Fruit fly (Drosophila melanogaster) whole organism, embryonic: ENCODE results near the gene Eig71Ek.

Experiments used
- Ada2b ChIP-seq: fragments of 200-800 bp; sonication (Bioruptor generic); IDR thresholded peaks from 2 replicates; pipeline ENCODE4 v1.3.6; 2022; ENCODE audit warnings: missing biosample characterization, missing genetic modification characterization
- Adf1 ChIP-seq: fragments of 200-800 bp; sonication (Bioruptor generic); IDR thresholded peaks from 2 replicates; pipeline ENCODE4 v1.3.6; 2022; ENCODE audit warnings: missing biosample characterization, missing genetic modification characterization
- B-H2 ChIP-seq: fragments of 200-800 bp; sonication (Bioruptor generic); optimal IDR thresholded peaks from 2 replicates; lab custom pipeline; 2018; ENCODE audit warnings: missing biosample characterization, mild to moderate bottlenecking, missing genetic modification characterization
- CG11695 ChIP-seq: fragments of 200-800 bp; sonication (Bioruptor generic); IDR thresholded peaks from 3 replicates; pipeline ENCODE4 v1.3.6; 2022; ENCODE audit warnings: missing biosample characterization, missing genetic modification characterization
- CG14441 ChIP-seq: fragments of 200-800 bp; sonication (Bioruptor generic); IDR thresholded peaks from 2 replicates; pipeline ENCODE4 v1.3.6; 2022; ENCODE audit warnings: missing biosample characterization, missing genetic modification characterization
- CG14860 ChIP-seq: fragments of 200-800 bp; sonication (Bioruptor generic); IDR thresholded peaks from 3 replicates; pipeline ENCODE4 v1.3.6; 2022; ENCODE audit warnings: missing biosample characterization, missing genetic modification characterization; ENCODE audit not compliant: partially characterized antibody
- CG17385 ChIP-seq: fragments of 200-800 bp; sonication (Bioruptor generic); optimal IDR thresholded peaks from 3 replicates; lab custom pipeline; 2018; ENCODE audit warnings: missing biosample characterization, mild to moderate bottlenecking, missing genetic modification characterization
- CG18011 ChIP-seq: fragments of 200-800 bp; sonication (Bioruptor generic); optimal IDR thresholded peaks from 2 replicates; lab custom pipeline; 2017; ENCODE audit warnings: missing biosample characterization, missing genetic modification characterization, mild to moderate bottlenecking, moderate library complexity, missing genotype
- CG2712 ChIP-seq: fragments of 200-800 bp; optimal IDR thresholded peaks from 3 replicates; lab custom pipeline; 2019; ENCODE audit warnings: missing biosample characterization, mild to moderate bottlenecking, missing genetic modification characterization, moderate library complexity
- CG2889 ChIP-seq: fragments of 200-800 bp; sonication (Bioruptor generic); IDR thresholded peaks from 3 replicates; pipeline ENCODE4 v1.3.6; 2022; ENCODE audit warnings: missing biosample characterization, missing genetic modification characterization
- CG30020 ChIP-seq: fragments of 200-800 bp; optimal IDR thresholded peaks from 2 replicates; lab custom pipeline; 2019; ENCODE audit warnings: missing biosample characterization, mild to moderate bottlenecking, missing genetic modification characterization, moderate library complexity
- CG33213 ChIP-seq: fragments of 200-800 bp; sonication (Bioruptor generic); optimal IDR thresholded peaks from 3 replicates; lab custom pipeline; 2016; ENCODE audit warnings: missing biosample characterization, missing genetic modification characterization
- CG3407 ChIP-seq: fragments of 200-800 bp; sonication (Bioruptor generic); optimal IDR thresholded peaks from 2 replicates; lab custom pipeline; 2018; ENCODE audit warnings: missing biosample characterization, mild to moderate bottlenecking, missing genetic modification characterization
- CG4360 ChIP-seq: fragments of 200-800 bp; sonication (Bioruptor generic); IDR thresholded peaks from 2 replicates; pipeline ENCODE4 v1.3.6; 2022; ENCODE audit warnings: missing biosample characterization, missing genetic modification characterization
- CG43689 ChIP-seq: fragments of 200-800 bp; sonication (Bioruptor generic); IDR thresholded peaks from 2 replicates; pipeline ENCODE4 v1.3.6; 2022; ENCODE audit warnings: missing biosample characterization, missing genetic modification characterization
- CG5180 ChIP-seq: fragments of 200-800 bp; sonication (Bioruptor generic); optimal IDR thresholded peaks from 3 replicates; lab custom pipeline; 2017; ENCODE audit warnings: missing biosample characterization, missing genetic modification characterization, mild to moderate bottlenecking, moderate library complexity, missing genetic modification reagents
- CG6175 ChIP-seq: fragments of 200-800 bp; sonication (Bioruptor generic); IDR thresholded peaks from 3 replicates; pipeline ENCODE4 v1.3.6; 2022; ENCODE audit warnings: missing biosample characterization, missing genetic modification characterization
- CG6689 ChIP-seq: fragments of 200-800 bp; sonication (Bioruptor generic); IDR thresholded peaks from 2 replicates; pipeline ENCODE4 v1.3.6; 2022; ENCODE audit warnings: missing biosample characterization, missing genetic modification characterization
- CG7372 ChIP-seq: fragments of 200-800 bp; sonication (Bioruptor generic); IDR thresholded peaks from 2 replicates; pipeline ENCODE4 v1.3.6; 2022; ENCODE audit warnings: missing biosample characterization, missing genetic modification characterization
- CG7963 ChIP-seq: fragments of 200-800 bp; sonication (Bioruptor generic); IDR thresholded peaks from 3 replicates; pipeline ENCODE4 v1.3.6; 2022; ENCODE audit warnings: missing biosample characterization, missing genetic modification characterization; ENCODE audit not compliant: partially characterized antibody
- CkIIα-i1 ChIP-seq: fragments of 200-800 bp; sonication (Bioruptor generic); IDR thresholded peaks from 2 replicates; pipeline ENCODE4 v1.3.6; 2022; ENCODE audit warnings: missing biosample characterization, missing genetic modification characterization
- D19B ChIP-seq: fragments of 200-800 bp; sonication (Bioruptor generic); optimal IDR thresholded peaks from 2 replicates; lab custom pipeline; 2017; ENCODE audit warnings: missing biosample characterization, mild to moderate bottlenecking, missing genetic modification characterization
- Dek ChIP-seq: fragments of 200-800 bp; sonication (Bioruptor generic); optimal IDR thresholded peaks from 3 replicates; lab custom pipeline; 2019; ENCODE audit warnings: missing biosample characterization, mild to moderate bottlenecking, missing genetic modification characterization, moderate library complexity
- Eip74EF ChIP-seq, 2 experiments: fragments of 200-800 bp in 1 of 2; fragments of >200 bp in 1 of 2; sonication (Bioruptor generic) in 1 of 2; optimal IDR thresholded peaks; 2 replicates each; lab custom pipeline; 2017 to 2019; ENCODE audit warnings: missing biosample characterization in 2 of 2, missing genetic modification characterization in 2 of 2, mild to moderate bottlenecking in 1 of 2, moderate library complexity in 1 of 2
- HLH4C ChIP-seq: fragments of 200-800 bp; sonication (Bioruptor generic); IDR thresholded peaks from 3 replicates; pipeline ENCODE4 v1.3.6; 2022; ENCODE audit warnings: missing biosample characterization, missing genetic modification characterization; ENCODE audit not compliant: partially characterized antibody
- Lpt ChIP-seq: fragments of >200 bp; optimal IDR thresholded peaks from 2 replicates; lab custom pipeline; 2018; ENCODE audit warnings: missing biosample characterization, missing genetic modification characterization
- Mad ChIP-seq: fragments of 200-800 bp; sonication (Bioruptor generic); optimal IDR thresholded peaks from 2 replicates; lab custom pipeline; 2016; ENCODE audit warnings: missing biosample characterization, missing genetic modification characterization
- Nf-YB ChIP-seq: fragments of 200-800 bp; sonication (Bioruptor generic); optimal IDR thresholded peaks from 3 replicates; lab custom pipeline; 2019; ENCODE audit warnings: missing biosample characterization, mild to moderate bottlenecking, missing genetic modification characterization, moderate library complexity
- Oli ChIP-seq: fragments of 200-800 bp; sonication (Bioruptor generic); optimal IDR thresholded peaks from 2 replicates; lab custom pipeline; 2018; ENCODE audit warnings: missing biosample characterization, mild to moderate bottlenecking, missing genetic modification characterization, moderate library complexity
- Rfx ChIP-seq: fragments of 200-800 bp; sonication (Bioruptor generic); IDR thresholded peaks from 2 replicates; pipeline ENCODE4 v1.3.6; 2022; ENCODE audit warnings: missing biosample characterization, missing genetic modification characterization
- Sry-δ ChIP-seq: fragments of 200-800 bp; sonication (Bioruptor generic); optimal IDR thresholded peaks from 2 replicates; lab custom pipeline; 2016; ENCODE audit warnings: missing biosample characterization, missing genetic modification characterization
- Xbp1 ChIP-seq: fragments of 200-800 bp; sonication (Bioruptor generic); optimal IDR thresholded peaks from 3 replicates; lab custom pipeline; 2016; ENCODE audit warnings: missing biosample characterization, mild to moderate bottlenecking, missing genetic modification characterization
- chm ChIP-seq: fragments of 200-800 bp; sonication (Bioruptor generic); IDR thresholded peaks from 2 replicates; pipeline ENCODE4 v1.3.6; 2022; ENCODE audit warnings: missing biosample characterization, missing genetic modification characterization
- croc ChIP-seq: fragments of 200-800 bp; sonication (Bioruptor generic); conservative IDR thresholded peaks from 3 replicates; pipeline ENCODE4 v1.3.6; 2022; ENCODE audit warnings: missing biosample characterization, missing genetic modification characterization
- crol ChIP-seq: fragments of 200-800 bp; sonication (Bioruptor generic); IDR thresholded peaks from 2 replicates; pipeline ENCODE4 v1.3.6; 2022; ENCODE audit warnings: missing biosample characterization, missing genetic modification characterization
- fd3F ChIP-seq: fragments of 200-800 bp; sonication (Bioruptor generic); optimal IDR thresholded peaks from 2 replicates; lab custom pipeline; 2018; ENCODE audit warnings: missing biosample characterization, mild to moderate bottlenecking, missing genetic modification characterization, moderate library complexity
- fd96Cb ChIP-seq: fragments of 200-800 bp; sonication (Bioruptor generic); optimal IDR thresholded peaks from 2 replicates; lab custom pipeline; 2018; ENCODE audit warnings: missing biosample characterization, mild to moderate bottlenecking, missing genetic modification characterization, moderate library complexity
- gfzf ChIP-seq: fragments of 200-800 bp; sonication (Bioruptor generic); optimal IDR thresholded peaks from 2 replicates; lab custom pipeline; 2016; ENCODE audit warnings: missing biosample characterization, mild to moderate bottlenecking, missing genetic modification characterization, moderate library complexity
- grau ChIP-seq: fragments of 200-800 bp; optimal IDR thresholded peaks from 3 replicates; lab custom pipeline; 2019; ENCODE audit warnings: missing biosample characterization, mild to moderate bottlenecking, missing genetic modification characterization, moderate library complexity
- gsb ChIP-seq: fragments of 200-800 bp; sonication (Bioruptor generic); IDR thresholded peaks from 2 replicates; pipeline ENCODE4 v1.3.6; 2022; ENCODE audit warnings: missing biosample characterization, missing genetic modification characterization
- insv ChIP-seq, 2 experiments: fragments of 200-800 bp; sonication (Bioruptor generic); optimal IDR thresholded peaks; 3 replicates each; lab custom pipeline; 2016 to 2018; ENCODE audit warnings: missing biosample characterization in 2 of 2, missing genetic modification characterization in 2 of 2
- inv ChIP-seq: fragments of 200-800 bp; sonication (Bioruptor generic); IDR thresholded peaks from 2 replicates; pipeline ENCODE4 v1.3.6; 2022; ENCODE audit warnings: missing biosample characterization, missing genetic modification characterization; ENCODE audit not compliant: partially characterized antibody
- jumu ChIP-seq: fragments of 200-800 bp; sonication (Bioruptor generic); optimal IDR thresholded peaks from 3 replicates; lab custom pipeline; 2016; ENCODE audit warnings: missing biosample characterization, missing genetic modification characterization
- lbe ChIP-seq: fragments of 200-800 bp; sonication (Bioruptor generic); optimal IDR thresholded peaks from 2 replicates; lab custom pipeline; 2016; ENCODE audit warnings: missing biosample characterization, mild to moderate bottlenecking, missing genetic modification characterization
- odd ChIP-seq: fragments of 200-800 bp; sonication (Bioruptor generic); optimal IDR thresholded peaks from 2 replicates; lab custom pipeline; 2017; ENCODE audit warnings: missing biosample characterization, mild to moderate bottlenecking, missing genetic modification characterization
- pb ChIP-seq: fragments of 200-800 bp; sonication (Bioruptor generic); optimal IDR thresholded peaks from 3 replicates; lab custom pipeline; 2016; ENCODE audit warnings: missing biosample characterization, missing genetic modification characterization
- repo ChIP-seq: fragments of 200-800 bp; sonication (Bioruptor generic); optimal IDR thresholded peaks from 2 replicates; lab custom pipeline; 2016; ENCODE audit warnings: missing biosample characterization, missing genetic modification characterization
- so ChIP-seq: fragments of 200-800 bp; sonication (Bioruptor generic); IDR thresholded peaks from 3 replicates; pipeline ENCODE4 v1.3.6; 2022; ENCODE audit warnings: missing biosample characterization, missing genetic modification characterization
- tup ChIP-seq: fragments of 200-800 bp; sonication (Bioruptor generic); optimal IDR thresholded peaks from 2 replicates; lab custom pipeline; 2016; ENCODE audit warnings: missing biosample characterization, mild to moderate bottlenecking, missing genetic modification characterization, moderate library complexity
- z ChIP-seq: fragments of 200-800 bp; sonication (Bioruptor generic); IDR thresholded peaks from 3 replicates; pipeline ENCODE4 v1.3.6; 2022; ENCODE audit warnings: missing biosample characterization, missing genetic modification characterization

The Eig71Ek gene

DNA sequence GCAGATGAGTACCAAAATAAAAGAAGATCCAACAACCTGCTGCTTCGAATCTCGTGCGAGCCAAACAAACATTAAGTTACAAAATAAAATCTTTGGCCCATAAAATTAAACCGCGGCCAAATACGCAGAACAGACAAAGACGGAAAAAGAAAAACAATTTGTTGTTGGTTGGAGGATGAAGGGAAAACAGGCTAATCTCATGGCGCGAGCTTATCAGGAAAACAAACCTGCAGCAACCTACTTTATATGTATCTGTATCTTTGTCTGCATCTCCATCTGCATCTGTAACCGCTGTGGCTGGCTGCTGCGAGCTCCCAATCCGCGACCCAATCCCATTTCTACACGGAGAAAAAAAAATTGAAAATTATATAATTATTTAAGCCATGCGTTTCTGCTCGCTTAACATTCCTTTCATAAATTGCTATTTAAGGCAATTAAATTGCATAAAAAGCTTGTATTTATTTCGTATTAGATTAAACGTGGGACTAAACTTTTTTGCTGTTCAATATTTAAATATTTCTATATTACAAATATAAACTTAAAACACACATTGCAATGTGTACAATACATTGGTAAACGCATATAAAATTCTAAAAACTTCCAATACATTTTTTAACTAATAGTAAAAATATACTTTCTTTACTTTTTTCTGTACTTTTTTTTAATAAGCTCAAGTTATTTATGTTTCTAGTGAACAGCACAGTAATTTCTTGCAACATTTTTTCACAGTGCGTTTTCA is 31.9 kb downstream of the Eig71Ek start (continued):
- no peak for TF ChIP-seq tup (GFP tag; lab: Kevin White, UChicago)
- peak; percentile 8 for TF ChIP-seq CG17385
- no peak for TF ChIP-seq D19B
- no peak for TF ChIP-seq CG6175 (GFP tag; lab: Robert Waterston, UW)
- TF ChIP-seq z: no peak
- TF ChIP-seq fd3F (GFP tag; lab: Kevin White, UChicago): no peak
- no peak for TF ChIP-seq chm (GFP tag; lab: Robert Waterston, UW)
- no peak for TF ChIP-seq CG5180
- TF ChIP-seq CG3407 (GFP tag; lab: Kevin White, UChicago): no peak
- no peak for TF ChIP-seq HLH4C (GFP tag; lab: Robert Waterston, UW)
- peak in 1 of 2 experiments; percentile 29 for TF ChIP-seq Eip74EF (GFP tag; optimal IDR thresholded peaks at IDR 0.05; lab: Kevin White, UChicago)
- no peak for TF ChIP-seq CG7372 (GFP tag; lab: Robert Waterston, UW)
- no peak for TF ChIP-seq Mad (GFP tag; lab: Kevin White, UChicago)
- peak; percentile 62 for TF ChIP-seq fd96Cb (tag; lab: Kevin White, UChicago)
- no peak for TF ChIP-seq Lpt (GFP tag; lab: Kevin White, UChicago)
- TF ChIP-seq so (GFP tag; lab: Robert Waterston, UW): no peak
- TF ChIP-seq Adf1 (GFP tag; lab: Robert Waterston, UW): no peak
- no peak for TF ChIP-seq CG14441 (GFP tag; lab: Robert Waterston, UW)
- no peak for TF ChIP-seq lbe
- TF ChIP-seq CG6689 (GFP tag; lab: Robert Waterston, UW): no peak
- no peak for TF ChIP-seq gsb (GFP tag; lab: Robert Waterston, UW)
- TF ChIP-seq B-H2 (GFP tag; lab: Kevin White, UChicago): no peak
- no peak for TF ChIP-seq pb
- TF ChIP-seq Sry-δ (GFP tag; lab: Kevin White, UChicago): no peak
- peak; percentile 58 for TF ChIP-seq Oli (tag; lab: Kevin White, UChicago)
- 0 out of 3 replicates have a peak, but pooled peaks have one; percentile 24 for TF ChIP-seq croc (GFP tag; lab: Robert Waterston, UW)
- TF ChIP-seq Dek: no peak
- no peak for TF ChIP-seq CG2889 (GFP tag; lab: Robert Waterston, UW)
- TF ChIP-seq Xbp1 (GFP tag; lab: Kevin White, UChicago): no peak
- peak; percentile 18 for TF ChIP-seq odd (GFP tag; lab: Kevin White, UChicago)
- TF ChIP-seq grau (tag; lab: Kevin White, UChicago): peak; percentile 36
- TF ChIP-seq CG18011 (GFP tag; lab: Kevin White, UChicago): no peak
- no peak for TF ChIP-seq Ada2b (GFP tag; lab: Robert Waterston, UW)
- no peak for TF ChIP-seq CkIIα-i1 (GFP tag; lab: Robert Waterston, UW)
- TF ChIP-seq Nf-YB (GFP tag; lab: Kevin White, UChicago): peak; percentile 13
- TF ChIP-seq crol (GFP tag; lab: Robert Waterston, UW): no peak
- TF ChIP-seq CG11695 (GFP tag; lab: Robert Waterston, UW): no peak
- TF ChIP-seq CG30020 (tag; lab: Kevin White, UChicago): no peak
- no peak for TF ChIP-seq insv (GFP tag; optimal IDR thresholded peaks at IDR 0.05; lab: Kevin White, UChicago)
- peak; percentile 68 for TF ChIP-seq CG2712 (tag; lab: Kevin White, UChicago)
- TF ChIP-seq CG14860 (GFP tag; lab: Robert Waterston, UW): no peak
- TF ChIP-seq jumu: no peak
- TF ChIP-seq CG4360 (GFP tag; lab: Robert Waterston, UW): no peak
- TF ChIP-seq Rfx: no peak
- no peak for TF ChIP-seq inv (GFP tag; lab: Robert Waterston, UW)
- no peak for TF ChIP-seq repo (GFP tag; lab: Kevin White, UChicago)
- no peak for TF ChIP-seq CG43689
- TF ChIP-seq CG33213 (GFP tag; lab: Kevin White, UChicago): no peak
- TF ChIP-seq gfzf (GFP tag; lab: Kevin White, UChicago): no peak
- no peak for TF ChIP-seq CG7963
